Worm (Caenorhabditis elegans) whole organism, mixed stage, embryonic: ENCODE data around the gene T25E12.16.

ENCODE experiments used
- M03D4.4 ChIP-seq: sonication (generic microtip); optimal IDR thresholded peaks from 2 replicates; lab custom pipeline; 2017; ENCODE audit warnings: mild to moderate bottlenecking, missing genetic modification characterization, missing compliant biosample characterization
- blmp-1 ChIP-seq: fragments of 150-350 bp; optimal IDR thresholded peaks from 2 replicates; lab custom pipeline; 2014; ENCODE audit warnings: missing biosample characterization, missing genetic modification characterization
- ceh-39 ChIP-seq: fragments of 150-350 bp; optimal IDR thresholded peaks from 2 replicates; lab custom pipeline; 2014; ENCODE audit warnings: missing biosample characterization, missing genetic modification characterization
- ces-1 ChIP-seq: fragments of 150-350 bp; optimal IDR thresholded peaks from 2 replicates; lab custom pipeline; 2014; ENCODE audit warnings: missing biosample characterization, missing genetic modification reagents, missing genetic modification characterization
- elt-1 ChIP-seq: sonication (generic microtip); optimal IDR thresholded peaks from 2 replicates; lab custom pipeline; 2017; ENCODE audit warnings: missing genetic modification characterization, mild to moderate bottlenecking, missing compliant biosample characterization, antibody characterized with exemption, moderate library complexity, borderline replicate concordance; ENCODE audit not compliant: insufficient read depth
- elt-3 ChIP-seq: fragments of 150-350 bp; optimal IDR thresholded peaks from 2 replicates; lab custom pipeline; 2014; ENCODE audit warnings: missing biosample characterization, missing genetic modification characterization
- hlh-1 ChIP-seq: fragments of 150-350 bp; optimal IDR thresholded peaks from 2 replicates; lab custom pipeline; 2014; ENCODE audit warnings: missing biosample characterization, missing genetic modification reagents, missing genetic modification characterization
- lin-13 ChIP-seq: fragments of 150-350 bp; optimal IDR thresholded peaks from 2 replicates; lab custom pipeline; 2014; ENCODE audit warnings: missing biosample characterization, missing genetic modification characterization
- mep-1 ChIP-seq: fragments of 150-350 bp; optimal IDR thresholded peaks from 2 replicates; lab custom pipeline; 2017; ENCODE audit warnings: missing biosample characterization, missing genetic modification reagents, missing genetic modification characterization, inconsistent platforms
- mls-2 ChIP-seq: sonication (generic microtip); optimal IDR thresholded peaks from 2 replicates; lab custom pipeline; 2016; ENCODE audit warnings: mild to moderate bottlenecking, missing genetic modification characterization, moderate library complexity, missing compliant biosample characterization
- nhr-2 ChIP-seq: fragments of 150-350 bp; optimal IDR thresholded peaks from 2 replicates; lab custom pipeline; 2014; ENCODE audit warnings: missing biosample characterization, missing genetic modification characterization
- nhr-76 ChIP-seq: sonication (generic microtip); optimal IDR thresholded peaks from 2 replicates; lab custom pipeline; 2017; ENCODE audit warnings: missing biosample characterization, missing genetic modification characterization
- pha-4 ChIP-seq: fragments of 150-350 bp; optimal IDR thresholded peaks from 2 replicates; lab custom pipeline; 2018; ENCODE audit warnings: missing biosample characterization, missing genetic modification reagents, missing genetic modification characterization
- sem-2 ChIP-seq: fragments of 200-800 bp; sonication (Bioruptor generic); optimal IDR thresholded peaks from 2 replicates; lab custom pipeline; 2018; ENCODE audit warnings: mild to moderate bottlenecking, missing genetic modification characterization, missing compliant biosample characterization
- tbx-8 ChIP-seq: fragments of 200-800 bp; sonication (Bioruptor generic); optimal IDR thresholded peaks from 2 replicates; lab custom pipeline; 2018; ENCODE audit warnings: mild to moderate bottlenecking, missing genetic modification characterization, moderate library complexity, missing compliant biosample characterization
- unc-39 ChIP-seq: fragments of 150-350 bp; optimal IDR thresholded peaks from 2 replicates; lab custom pipeline; 2014; ENCODE audit warnings: missing biosample characterization, missing genetic modification characterization
- unc-62 ChIP-seq: fragments of 150-350 bp; optimal IDR thresholded peaks from 2 replicates; lab custom pipeline; 2014; ENCODE audit warnings: missing biosample characterization, missing genetic modification reagents, missing genetic modification characterization
- zip-8 ChIP-seq: fragments of 150-350 bp; optimal IDR thresholded peaks from 2 replicates; lab custom pipeline; 2014; ENCODE audit warnings: missing biosample characterization, missing genetic modification characterization

The T25E12.16 gene

DNA sequence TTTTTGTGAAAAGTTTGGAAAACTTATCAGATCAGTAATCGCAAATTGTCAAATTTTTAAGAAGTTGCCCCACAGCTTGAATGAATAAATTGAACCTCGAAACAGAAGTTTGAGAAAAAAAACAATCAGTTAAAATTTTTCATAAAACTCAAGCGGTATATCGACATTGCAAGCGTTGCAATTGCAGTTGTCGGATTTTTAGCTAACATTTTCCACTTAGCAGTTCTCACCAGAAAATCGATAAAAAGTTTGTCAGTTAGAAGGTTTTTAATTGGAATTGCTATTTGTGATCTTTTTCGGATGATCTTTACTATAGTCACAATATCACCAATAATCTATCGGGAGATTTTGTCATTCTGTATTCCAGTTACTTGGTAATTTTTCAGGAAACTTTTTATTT lies 47.9 kb downstream of the T25E12.16 start, which contains the start of gene srw-43:
srw-43 (plus strand) TSS at position 301 of the 400 bp plus-strand sequence.
- TF ChIP-seq pha-4 (tag; lab: Kevin White, UChicago): no peak
- TF ChIP-seq nhr-76 (tag; lab: Kevin White, UChicago): no peak
- TF ChIP-seq zip-8 (tag; lab: Kevin White, UChicago): no peak
- no peak for TF ChIP-seq elt-1
- no peak for TF ChIP-seq lin-13
- TF ChIP-seq nhr-2: no peak
- no peak for TF ChIP-seq mep-1 (tag; lab: Kevin White, UChicago)
- no peak for TF ChIP-seq blmp-1 (tag; lab: Kevin White, UChicago)
- TF ChIP-seq ceh-39 (tag; lab: Kevin White, UChicago): no peak

DNA sequence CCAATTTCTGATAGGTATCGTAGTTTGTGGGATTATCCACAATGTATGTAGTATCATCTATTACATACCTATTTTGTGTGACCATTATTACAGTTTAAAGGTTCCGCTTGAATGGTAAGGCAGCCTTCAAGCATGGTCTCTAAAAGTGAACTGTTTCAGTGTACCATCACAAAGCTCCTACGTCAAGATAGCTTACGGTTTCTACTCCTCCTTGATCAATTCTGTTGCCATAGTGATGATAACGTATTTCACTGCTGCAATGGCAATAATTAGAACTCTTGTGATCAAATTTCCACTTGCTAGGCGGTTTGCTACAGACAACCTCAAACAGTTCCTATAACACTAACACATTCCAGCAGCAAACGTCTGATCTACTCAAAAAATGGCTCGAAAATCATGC lies 50.2 kb downstream of the T25E12.16 start:
- no peak for TF ChIP-seq ces-1
- no peak for TF ChIP-seq ceh-39 (tag; lab: Kevin White, UChicago)
- TF ChIP-seq M03D4.4 (tag; lab: Kevin White, UChicago): no peak
- no peak for TF ChIP-seq mep-1 (tag; lab: Kevin White, UChicago)
- no peak for TF ChIP-seq tbx-8 (GFP tag; lab: Kevin White, UChicago)
- no peak for TF ChIP-seq unc-62
- TF ChIP-seq hlh-1 (tag; lab: Kevin White, UChicago): no peak
- no peak for TF ChIP-seq lin-13
- TF ChIP-seq sem-2: no peak
- no peak for TF ChIP-seq zip-8 (tag; lab: Kevin White, UChicago)
- TF ChIP-seq unc-39: no peak
- TF ChIP-seq mls-2 (tag; lab: Kevin White, UChicago): no peak
- no peak for TF ChIP-seq elt-3 (tag; lab: Kevin White, UChicago)
